Fruit fly (Drosophila melanogaster) whole organism, embryonic: ENCODE results near the gene CG46463.

ENCODE experiments used
- ATbp ChIP-seq: fragments of 200-800 bp; sonication (Bioruptor generic); optimal IDR thresholded peaks from 2 replicates; lab custom pipeline; 2017; ENCODE audit warnings: missing biosample characterization, mild to moderate bottlenecking, missing genetic modification characterization, missing genetic modification reagents
- Bdp1 ChIP-seq: fragments of 200-800 bp; sonication (Bioruptor generic); optimal IDR thresholded peaks from 3 replicates; lab custom pipeline; 2016; ENCODE audit warnings: missing biosample characterization, missing genetic modification characterization
- CG11247 ChIP-seq: fragments of 200-800 bp; sonication (Bioruptor generic); IDR thresholded peaks from 2 replicates; pipeline ENCODE4 v1.3.6; 2022; ENCODE audit warnings: missing biosample characterization, missing genetic modification characterization
- CG11398 ChIP-seq: fragments of 200-800 bp; sonication (Bioruptor generic); optimal IDR thresholded peaks from 2 replicates; lab custom pipeline; 2016; ENCODE audit warnings: missing biosample characterization, missing genetic modification characterization
- CG12744 ChIP-seq: fragments of 200-800 bp; sonication (Bioruptor generic); optimal IDR thresholded peaks from 2 replicates; lab custom pipeline; 2016; ENCODE audit warnings: missing biosample characterization, missing genetic modification characterization
- CG18262 ChIP-seq: fragments of 200-800 bp; optimal IDR thresholded peaks from 3 replicates; lab custom pipeline; 2019; ENCODE audit warnings: missing biosample characterization, mild to moderate bottlenecking, missing genetic modification characterization, moderate library complexity
- CG18764 ChIP-seq: fragments of 200-800 bp; sonication (Bioruptor generic); optimal IDR thresholded peaks from 3 replicates; lab custom pipeline; 2016; ENCODE audit warnings: missing biosample characterization, missing genetic modification characterization
- CG2199 ChIP-seq: fragments of 200-800 bp; sonication (Bioruptor generic); IDR thresholded peaks from 3 replicates; pipeline ENCODE4 v1.3.6; 2022; ENCODE audit warnings: missing biosample characterization, missing genetic modification characterization
- CG3065 ChIP-seq: fragments of 200-800 bp; sonication (Bioruptor generic); optimal IDR thresholded peaks from 2 replicates; lab custom pipeline; 2016; ENCODE audit warnings: missing biosample characterization, missing genetic modification characterization
- CG31224 ChIP-seq: fragments of 200-800 bp; sonication (Bioruptor generic); IDR thresholded peaks from 2 replicates; pipeline ENCODE4 v1.3.6; 2022; ENCODE audit warnings: missing biosample characterization, missing genetic modification characterization
- CG3163 ChIP-seq: fragments of 200-800 bp; sonication (Bioruptor generic); optimal IDR thresholded peaks from 3 replicates; lab custom pipeline; 2016; ENCODE audit warnings: missing biosample characterization, missing genetic modification characterization
- CG4404 ChIP-seq: fragments of 200-800 bp; sonication (Bioruptor generic); IDR thresholded peaks from 2 replicates; pipeline ENCODE4 v1.3.6; 2022; ENCODE audit warnings: missing biosample characterization, missing genetic modification characterization
- CG6254 ChIP-seq: fragments of 200-800 bp; sonication (Bioruptor generic); optimal IDR thresholded peaks from 3 replicates; lab custom pipeline; 2017; ENCODE audit warnings: mild to moderate bottlenecking, missing biosample characterization, missing genetic modification reagents, missing genetic modification characterization
- CG6689 ChIP-seq: fragments of 200-800 bp; sonication (Bioruptor generic); IDR thresholded peaks from 2 replicates; pipeline ENCODE4 v1.3.6; 2022; ENCODE audit warnings: missing biosample characterization, missing genetic modification characterization
- CG8089 ChIP-seq: fragments of 200-800 bp; sonication (Bioruptor generic); optimal IDR thresholded peaks from 3 replicates; lab custom pipeline; 2016; ENCODE audit warnings: missing biosample characterization, missing genetic modification characterization
- Dip2 ChIP-seq: fragments of 200-800 bp; sonication (Bioruptor generic); IDR thresholded peaks from 2 replicates; pipeline ENCODE4 v1.3.6; 2022; ENCODE audit warnings: missing biosample characterization, missing genetic modification characterization
- Dp ChIP-seq: fragments of 200-800 bp; sonication (Bioruptor generic); optimal IDR thresholded peaks from 2 replicates; lab custom pipeline; 2018; ENCODE audit warnings: missing biosample characterization, mild to moderate bottlenecking, missing genetic modification characterization, moderate library complexity
- E2f2 ChIP-seq: fragments of 200-800 bp; sonication (Bioruptor generic); IDR thresholded peaks from 2 replicates; pipeline ENCODE4 v1.3.6; 2022; ENCODE audit warnings: missing biosample characterization, missing genetic modification characterization
- Elba2 ChIP-seq: fragments of 200-800 bp; sonication (Bioruptor generic); optimal IDR thresholded peaks from 3 replicates; lab custom pipeline; 2016; ENCODE audit warnings: missing biosample characterization, missing genetic modification characterization
- HLH4C ChIP-seq: fragments of 200-800 bp; sonication (Bioruptor generic); IDR thresholded peaks from 3 replicates; pipeline ENCODE4 v1.3.6; 2022; ENCODE audit warnings: missing biosample characterization, missing genetic modification characterization; ENCODE audit not compliant: partially characterized antibody
- HmgD ChIP-seq: fragments of 200-800 bp; sonication (Bioruptor generic); optimal IDR thresholded peaks from 3 replicates; lab custom pipeline; 2016; ENCODE audit warnings: missing biosample characterization, missing genetic modification characterization
- Hsf ChIP-seq: fragments of 200-800 bp; sonication (Bioruptor generic); optimal IDR thresholded peaks from 3 replicates; lab custom pipeline; 2016; ENCODE audit warnings: missing biosample characterization, missing genetic modification characterization
- MBD-R2 ChIP-seq: fragments of 200-800 bp; sonication (Bioruptor generic); IDR thresholded peaks from 2 replicates; pipeline ENCODE4 v1.3.6; 2022; ENCODE audit warnings: missing biosample characterization, missing genetic modification characterization
- Neu2 ChIP-seq: fragments of 200-800 bp; sonication (Bioruptor generic); optimal IDR thresholded peaks from 3 replicates; lab custom pipeline; 2016; ENCODE audit warnings: missing biosample characterization, missing genetic modification characterization, borderline replicate concordance
- NfI ChIP-seq: fragments of 200-800 bp; sonication (Bioruptor generic); optimal IDR thresholded peaks from 3 replicates; lab custom pipeline; 2018; ENCODE audit warnings: missing biosample characterization, mild to moderate bottlenecking, missing genetic modification characterization, moderate library complexity
- Optix ChIP-seq: fragments of 200-800 bp; sonication (Bioruptor generic); IDR thresholded peaks from 3 replicates; pipeline ENCODE4 v1.3.6; 2022; ENCODE audit warnings: missing biosample characterization, missing genetic modification characterization
- Pdp1 ChIP-seq, 2 experiments: fragments of 200-800 bp; sonication (Bioruptor generic); optimal IDR thresholded peaks; 3 replicates each; lab custom pipeline; 2016; ENCODE audit warnings: missing biosample characterization in 2 of 2, missing genetic modification characterization in 2 of 2, mild to moderate bottlenecking in 1 of 2, moderate library complexity in 1 of 2
- Ptx1 ChIP-seq: fragments of 200-800 bp; sonication (Bioruptor generic); IDR thresholded peaks from 2 replicates; pipeline ENCODE4 v1.3.6; 2022; ENCODE audit warnings: missing biosample characterization, missing genetic modification characterization
- Scr ChIP-seq: fragments of 200-800 bp; sonication (Bioruptor generic); IDR thresholded peaks from 2 replicates; pipeline ENCODE4 v1.3.6; 2022; ENCODE audit warnings: missing biosample characterization, missing genetic modification characterization; ENCODE audit not compliant: partially characterized antibody
- TFAM ChIP-seq: fragments of 200-800 bp; sonication (Bioruptor generic); optimal IDR thresholded peaks from 2 replicates; lab custom pipeline; 2017; ENCODE audit warnings: missing biosample characterization, missing genetic modification characterization, inconsistent platforms
- Usf ChIP-seq: fragments of 200-800 bp; sonication (Bioruptor generic); optimal IDR thresholded peaks from 2 replicates; lab custom pipeline; 2017; ENCODE audit warnings: missing genotype, missing biosample characterization, missing genetic modification characterization
- Xbp1 ChIP-seq: fragments of 200-800 bp; sonication (Bioruptor generic); optimal IDR thresholded peaks from 3 replicates; lab custom pipeline; 2016; ENCODE audit warnings: missing biosample characterization, mild to moderate bottlenecking, missing genetic modification characterization
- al ChIP-seq: fragments of 200-800 bp; sonication (Bioruptor generic); IDR thresholded peaks from 2 replicates; pipeline ENCODE4 v1.3.6; 2022; ENCODE audit warnings: missing biosample characterization, missing genetic modification characterization
- bsh ChIP-seq, 2 experiments: fragments of 200-800 bp; sonication (Bioruptor generic); optimal IDR thresholded peaks; 2 replicates each; lab custom pipeline; 2017 to 2018; ENCODE audit warnings: mild to moderate bottlenecking in 2 of 2, missing biosample characterization in 2 of 2, missing genetic modification characterization in 2 of 2, moderate library complexity in 1 of 2
- dmrt99B ChIP-seq: fragments of 200-800 bp; sonication (Bioruptor generic); optimal IDR thresholded peaks from 2 replicates; lab custom pipeline; 2018; ENCODE audit warnings: missing biosample characterization, mild to moderate bottlenecking, missing genetic modification characterization, moderate library complexity
- en ChIP-seq: fragments of 200-800 bp; sonication (Bioruptor generic); optimal IDR thresholded peaks from 2 replicates; lab custom pipeline; 2016; ENCODE audit warnings: missing biosample characterization, missing genetic modification characterization
- fd3F ChIP-seq: fragments of 200-800 bp; sonication (Bioruptor generic); optimal IDR thresholded peaks from 2 replicates; lab custom pipeline; 2018; ENCODE audit warnings: missing biosample characterization, mild to moderate bottlenecking, missing genetic modification characterization, moderate library complexity
- gfzf ChIP-seq: fragments of 200-800 bp; sonication (Bioruptor generic); optimal IDR thresholded peaks from 2 replicates; lab custom pipeline; 2016; ENCODE audit warnings: missing biosample characterization, mild to moderate bottlenecking, missing genetic modification characterization, moderate library complexity
- gsb-n ChIP-seq: fragments of 200-800 bp; sonication (Bioruptor generic); optimal IDR thresholded peaks from 3 replicates; lab custom pipeline; 2018; ENCODE audit warnings: missing biosample characterization, mild to moderate bottlenecking, missing genetic modification characterization
- ken ChIP-seq: fragments of 200-800 bp; sonication (Bioruptor generic); IDR thresholded peaks from 3 replicates; pipeline ENCODE4 v1.3.6; 2022; ENCODE audit warnings: missing biosample characterization, missing genetic modification characterization
- nmo ChIP-seq: fragments of 200-800 bp; sonication (Bioruptor generic); optimal IDR thresholded peaks from 2 replicates; lab custom pipeline; 2018; ENCODE audit warnings: missing biosample characterization, mild to moderate bottlenecking, missing genetic modification characterization, moderate library complexity
- phol ChIP-seq: fragments of 200-800 bp; sonication (Bioruptor generic); optimal IDR thresholded peaks from 3 replicates; lab custom pipeline; 2018; ENCODE audit warnings: missing biosample characterization, mild to moderate bottlenecking, missing genetic modification characterization, moderate library complexity
- pzg ChIP-seq: fragments of 200-800 bp; sonication (Bioruptor generic); optimal IDR thresholded peaks from 3 replicates; lab custom pipeline; 2018; ENCODE audit warnings: missing biosample characterization, mild to moderate bottlenecking, missing genetic modification characterization, moderate library complexity
- ranshi ChIP-seq: fragments of 200-800 bp; sonication (Bioruptor generic); IDR thresholded peaks from 2 replicates; pipeline ENCODE4 v1.3.6; 2022; ENCODE audit warnings: missing biosample characterization, missing genetic modification characterization
- salm ChIP-seq: fragments of 200-800 bp; sonication (Bioruptor generic); optimal IDR thresholded peaks from 2 replicates; lab custom pipeline; 2018; ENCODE audit warnings: missing biosample characterization, mild to moderate bottlenecking, missing genetic modification characterization
- sens ChIP-seq: fragments of 200-800 bp; sonication (Bioruptor generic); peaks from one replicate; lab custom pipeline; 2016; ENCODE audit warnings: missing biosample characterization, missing genetic modification characterization
- sqz ChIP-seq: fragments of 200-800 bp; sonication (Bioruptor generic); optimal IDR thresholded peaks from 3 replicates; lab custom pipeline; 2018; ENCODE audit warnings: missing biosample characterization, mild to moderate bottlenecking, missing genetic modification characterization
- ssp ChIP-seq: fragments of 200-800 bp; sonication (Bioruptor generic); IDR thresholded peaks from 2 replicates; pipeline ENCODE4 v1.3.6; 2022; ENCODE audit warnings: missing biosample characterization, missing genetic modification characterization
- stwl ChIP-seq: fragments of 200-800 bp; sonication (Bioruptor generic); optimal IDR thresholded peaks from 3 replicates; lab custom pipeline; 2018; ENCODE audit warnings: missing biosample characterization, mild to moderate bottlenecking, missing genetic modification characterization, moderate library complexity
- tin ChIP-seq: fragments of 200-800 bp; sonication (Bioruptor generic); optimal IDR thresholded peaks from 3 replicates; lab custom pipeline; 2016; ENCODE audit warnings: missing biosample characterization, missing genetic modification characterization

Gene CG46463

dm6 chr3L:3461119-3461518 lies at the start of gene CG46463, which contains the start of gene armi:
TSS of gene CG46463 (plus strand) at chr3L:3461315.
TSS of gene armi (plus strand) at chr3L:3461317.
- TF ChIP-seq Dip2 (GFP tag; lab: Robert Waterston, UW): no peak
- TF ChIP-seq CG8089 (GFP tag; lab: Kevin White, UChicago): no peak
- no peak for TF ChIP-seq phol (tag; lab: Kevin White, UChicago)
- TF ChIP-seq ken (GFP tag; lab: Robert Waterston, UW): no peak
- TF ChIP-seq CG6689 (GFP tag; lab: Robert Waterston, UW): 0 out of 2 replicates have a peak, but pooled peaks have one; percentile 7
- TF ChIP-seq MBD-R2 (GFP tag; lab: Robert Waterston, UW): peak; percentile 55
- TF ChIP-seq Neu2 (GFP tag; lab: Kevin White, UChicago): no peak
- TF ChIP-seq Optix (GFP tag; lab: Robert Waterston, UW): no peak
- peak; percentile 37 for TF ChIP-seq stwl (tag; lab: Kevin White, UChicago)
- no peak for TF ChIP-seq Xbp1 (GFP tag; lab: Kevin White, UChicago)
- TF ChIP-seq CG4404 (GFP tag; lab: Robert Waterston, UW): no peak
- peak; percentile 55 for TF ChIP-seq Dp (GFP tag; lab: Kevin White, UChicago)
- no peak for TF ChIP-seq Hsf
- no peak for TF ChIP-seq CG3065 (GFP tag; lab: Kevin White, UChicago)
- TF ChIP-seq gfzf (GFP tag; lab: Kevin White, UChicago): peak; percentile 69
- peak; percentile 30 for TF ChIP-seq pzg (GFP tag; lab: Kevin White, UChicago)
- peak; percentile 46 for TF ChIP-seq E2f2 (GFP tag; lab: Robert Waterston, UW)
- no peak for TF ChIP-seq sqz (GFP tag; lab: Kevin White, UChicago)
- TF ChIP-seq, all 482 proteins: peak for 7

dm6 chr3L:3411699-3412098 lies 49.4 kb upstream of the CG46463 start:
- TF ChIP-seq tin: peak; percentile 8
- TF ChIP-seq Elba2 (GFP tag; lab: Kevin White, UChicago): no peak
- TF ChIP-seq ranshi (GFP tag; lab: Robert Waterston, UW): no peak
- TF ChIP-seq CG18764 (GFP tag; lab: Kevin White, UChicago): no peak
- peak; percentile 10 for TF ChIP-seq CG18262 (tag; lab: Kevin White, UChicago)
- TF ChIP-seq NfI (GFP tag; lab: Kevin White, UChicago): no peak
- TF ChIP-seq CG11247 (GFP tag; lab: Robert Waterston, UW): 0 out of 2 replicates have a peak, but pooled peaks have one; percentile 36
- no peak for TF ChIP-seq ssp (GFP tag; lab: Robert Waterston, UW)
- no peak for TF ChIP-seq Pdp1 (GFP tag; optimal IDR thresholded peaks at IDR 0.05; lab: Kevin White, UChicago)
- TF ChIP-seq CG31224: no peak
- TF ChIP-seq Scr (GFP tag; lab: Robert Waterston, UW): peak; percentile 65
- TF ChIP-seq sens: no peak
- TF ChIP-seq TFAM (GFP tag; lab: Kevin White, UChicago): no peak
- no peak for TF ChIP-seq HmgD (GFP tag; lab: Kevin White, UChicago)
- no peak for TF ChIP-seq CG12744 (GFP tag; lab: Kevin White, UChicago)
- peak; percentile 1 for TF ChIP-seq fd3F (GFP tag; lab: Kevin White, UChicago)
- TF ChIP-seq salm: no peak
- TF ChIP-seq ATbp (GFP tag; lab: Kevin White, UChicago): no peak
- no peak for TF ChIP-seq Usf (GFP tag; lab: Kevin White, UChicago)
- peak; percentile 35 for TF ChIP-seq dmrt99B (tag; lab: Kevin White, UChicago)
- no peak for TF ChIP-seq al
- TF ChIP-seq Bdp1 (GFP tag; lab: Kevin White, UChicago): no peak
- TF ChIP-seq CG6254 (GFP tag; lab: Kevin White, UChicago): no peak
- no peak for TF ChIP-seq gsb-n (tag; lab: Kevin White, UChicago)
- TF ChIP-seq en: no peak
- peak; percentile 1 for TF ChIP-seq CG3163
- no peak for TF ChIP-seq HLH4C (GFP tag; lab: Robert Waterston, UW)
- no peak for TF ChIP-seq E2f2 (GFP tag; lab: Robert Waterston, UW)
- TF ChIP-seq bsh (GFP tag; optimal IDR thresholded peaks at IDR 0.05; lab: Kevin White, UChicago): no peak
- TF ChIP-seq Ptx1 (GFP tag; lab: Robert Waterston, UW): peak; percentile 38; the same call in 1 of the 2 replicates
- TF ChIP-seq CG11398: no peak
- TF ChIP-seq CG2199 (GFP tag; lab: Robert Waterston, UW): no peak
- peak; percentile 8 for TF ChIP-seq nmo (GFP tag; lab: Kevin White, UChicago)
